Worm (Caenorhabditis elegans): ENCODE data around the gene F32D8.3.
A peak's percentile ranks its signal among the peaks of the same experiment; 100 is the strongest.

Gene F32D8.3

ce11 chrV:10897172-10897571, 10.5 kb downstream of the F32D8.3 start (continued):
- TF ChIP-seq vab-7 (GFP tag; IDR thresholded peaks at IDR 0.05): peak; percentile 88
- peak; percentile 98 for TF ChIP-seq pha-4 (GFP tag; IDR thresholded peaks at IDR 0.05)
- TF ChIP-seq pha-4 (tag; optimal IDR thresholded peaks at IDR 0.05): peak; percentile 99

- no peak for TF ChIP-seq F44E2.7 (GFP tag; IDR thresholded peaks at IDR 0.05)
- TF ChIP-seq nhr-28 (tag; optimal IDR thresholded peaks at IDR 0.05): peak; percentile 10
- TF ChIP-seq aha-1 (tag): peak; percentile 81
- TF ChIP-seq unc-62 (GFP tag; optimal IDR thresholded peaks at IDR 0.05 in 1 of 2): peak in 1 of 2 experiments; percentile 90
- no peak for TF ChIP-seq unc-62 (tag; optimal IDR thresholded peaks at IDR 0.05)
These were observed 11.5 kb downstream of the F32D8.3 start, which contains the start of gene F32D8.7 for ce11 chrV:10898107-10898506. Gene F32D8.7, plus strand, starts transcription at chrV:10898435.

- no peak for TF ChIP-seq ztf-7 (tag; optimal IDR thresholded peaks at IDR 0.05)
- TF ChIP-seq lin-39 (tag; optimal IDR thresholded peaks at IDR 0.05): no peak
- peak in 1 of 2 experiments; percentile 29 for TF ChIP-seq unc-62 (GFP tag; optimal IDR thresholded peaks at IDR 0.05 in 1 of 2)
- no peak for TF ChIP-seq unc-62 (tag; optimal IDR thresholded peaks at IDR 0.05)
- no peak for TF ChIP-seq mes-2 (tag; optimal IDR thresholded peaks at IDR 0.05; ENCODE audit: poor library complexity, severe bottlenecking)
- no peak for TF ChIP-seq spr-3 (GFP tag; optimal IDR thresholded peaks at IDR 0.05)
These were observed 12.0 kb downstream of the F32D8.3 start for ce11 chrV:10898629-10899028.

- TF ChIP-seq nhr-48 (tag; optimal IDR thresholded peaks at IDR 0.05): no peak
- no peak for TF ChIP-seq vab-7 (GFP tag; IDR thresholded peaks at IDR 0.05)
- peak; percentile 53 for TF ChIP-seq pqm-1 (tag; optimal IDR thresholded peaks at IDR 0.05)
- TF ChIP-seq dve-1 (tag; optimal IDR thresholded peaks at IDR 0.05; ENCODE audit: insufficient read depth): peak; percentile 16
- TF ChIP-seq nhr-28 (tag; optimal IDR thresholded peaks at IDR 0.05): peak; percentile 44
These were observed 14.5 kb downstream of the F32D8.3 start, which contains the start of gene spp-16 for ce11 chrV:10901125-10901524. Gene spp-16, minus strand, starts transcription at chrV:10901303.

- TF ChIP-seq nhr-111 (GFP tag; optimal IDR thresholded peaks at IDR 0.05) (no peak), snpc-1.2 (GFP tag; IDR thresholded peaks at IDR 0.05) (no peak), tra-1 (GFP tag; IDR thresholded peaks at IDR 0.05) (no peak), nhr-102 (tag; optimal IDR thresholded peaks at IDR 0.05) (no peak), ceh-44 (GFP tag; IDR thresholded peaks at IDR 0.05) (no peak), hlh-11 (tag; optimal IDR thresholded peaks at IDR 0.05) (no peak), ama-1 (optimal IDR thresholded peaks at IDR 0.05) (no peak), mdt-29 (GFP tag; IDR thresholded peaks at IDR 0.05) (no peak), mes-2 (tag; optimal IDR thresholded peaks at IDR 0.05; ENCODE audit: poor library complexity, severe bottlenecking) (no peak), php-3 (GFP tag; IDR thresholded peaks at IDR 0.05) (no peak), skn-1 (tag; optimal IDR thresholded peaks at IDR 0.05) (no peak), egl-43 (GFP tag; IDR thresholded peaks at IDR 0.05) (no peak), pha-4 (GFP tag; IDR thresholded peaks at IDR 0.05) (no peak), pha-4 (tag; optimal IDR thresholded peaks at IDR 0.05) (no peak), lin-39 (tag; optimal IDR thresholded peaks at IDR 0.05) (no peak)
These were observed 16.0 kb downstream of the F32D8.3 start, which contains the start of gene F32D8.8 for ce11 chrV:10902682-10903081. Gene F32D8.8, minus strand, starts transcription at chrV:10902782.

- TF ChIP-seq F49E8.2 (tag; optimal IDR thresholded peaks at IDR 0.05; ENCODE audit: borderline replicate concordance): no peak
- TF ChIP-seq daf-16 (GFP tag; optimal IDR thresholded peaks at IDR 0.05): no peak
- no peak for TF ChIP-seq daf-16 (tag; optimal IDR thresholded peaks at IDR 0.05)
- TF ChIP-seq fkh-10 (GFP tag; optimal IDR thresholded peaks at IDR 0.05): no peak
- TF ChIP-seq nhr-77 (tag; optimal IDR thresholded peaks at IDR 0.05): no peak
These were observed 17.1 kb downstream of the F32D8.3 start, which contains the start of gene F32D8.15 for ce11 chrV:10903748-10904147. Gene F32D8.15, plus strand, starts transcription at chrV:10904048.
